Worm (Caenorhabditis elegans) whole organism, L4 larva: ENCODE results near the gene B0478.3.

Experiments used
- F37D6.2 ChIP-seq: sonication (generic microtip); optimal IDR thresholded peaks from 2 replicates; lab custom pipeline; 2016; ENCODE audit warnings: mild to moderate bottlenecking, missing genetic modification characterization, missing compliant biosample characterization
- T20F7.1 ChIP-seq: fragments of 200-800 bp; sonication (Bioruptor generic); optimal IDR thresholded peaks from 2 replicates; lab custom pipeline; 2018; ENCODE audit warnings: mild to moderate bottlenecking, missing genetic modification characterization, missing compliant biosample characterization
- Y105C5A.15 ChIP-seq: fragments of 200-800 bp; sonication (Bioruptor generic); IDR thresholded peaks from 2 replicates; pipeline ENCODE4 v1.3.6; 2022; ENCODE audit warnings: missing genetic modification characterization, missing compliant biosample characterization
- aha-1 ChIP-seq: fragments of 150-350 bp; peaks from one replicate; lab custom pipeline; 2014; ENCODE audit warnings: missing biosample characterization, missing genetic modification characterization
- aly-2 ChIP-seq: sonication (generic microtip); optimal IDR thresholded peaks from 2 replicates; lab custom pipeline; 2018; ENCODE audit warnings: missing biosample characterization, missing genetic modification characterization
- ceh-32 ChIP-seq: sonication (generic microtip); optimal IDR thresholded peaks from 2 replicates; lab custom pipeline; 2016; ENCODE audit warnings: mild to moderate bottlenecking, missing genetic modification characterization, missing compliant biosample characterization; ENCODE audit not compliant: poor library complexity
- ceh-44 ChIP-seq: fragments of 200-800 bp; sonication (Bioruptor generic); IDR thresholded peaks from 2 replicates; pipeline ENCODE4 v1.3.6; 2022; ENCODE audit warnings: missing genetic modification reagents, missing genetic modification characterization, missing compliant biosample characterization
- ceh-62 ChIP-seq: sonication (generic microtip); optimal IDR thresholded peaks from 2 replicates; lab custom pipeline; 2017; ENCODE audit warnings: missing biosample characterization, missing genetic modification characterization
- cey-2 ChIP-seq: sonication (generic microtip); optimal IDR thresholded peaks from 3 replicates; lab custom pipeline; 2017; ENCODE audit warnings: missing genetic modification characterization, mild to moderate bottlenecking, missing compliant biosample characterization, antibody characterized with exemption, borderline replicate concordance; ENCODE audit not compliant: insufficient read depth
- ctbp-1 ChIP-seq: fragments of 200-800 bp; sonication (Bioruptor generic); IDR thresholded peaks from 2 replicates; pipeline ENCODE4 v1.3.6; 2022; ENCODE audit warnings: missing genetic modification reagents, missing genetic modification characterization, missing compliant biosample characterization
- daf-16 ChIP-seq, 3 experiments: sonication (generic microtip); optimal IDR thresholded peaks; 2 replicates each; lab custom pipeline; 2016 to 2017; ENCODE audit warnings: missing genetic modification characterization in 3 of 3, missing genetic modification reagents in 3 of 3, mild to moderate bottlenecking in 2 of 3, missing compliant biosample characterization in 2 of 3, missing biosample characterization in 1 of 3, moderate library complexity in 1 of 3
- dmd-6 ChIP-seq: fragments of 200-800 bp; sonication (Bioruptor generic); IDR thresholded peaks from 2 replicates; pipeline ENCODE4 v1.3.6; 2022; ENCODE audit warnings: missing genetic modification reagents, missing genetic modification characterization, missing compliant biosample characterization
- dmd-8 ChIP-seq: fragments of 200-800 bp; sonication (Bioruptor generic); IDR thresholded peaks from 2 replicates; pipeline ENCODE4 v1.3.6; 2022; ENCODE audit warnings: missing genetic modification characterization, missing compliant biosample characterization
- dmd-9 ChIP-seq: fragments of 200-800 bp; sonication (Bioruptor generic); IDR thresholded peaks from 2 replicates; pipeline ENCODE4 v1.3.6; 2022; ENCODE audit warnings: missing genetic modification reagents, missing genetic modification characterization, missing compliant biosample characterization
- duxl-1 ChIP-seq: sonication (generic microtip); optimal IDR thresholded peaks from 2 replicates; lab custom pipeline; 2016; ENCODE audit warnings: mild to moderate bottlenecking, missing genetic modification characterization, moderate library complexity, missing compliant biosample characterization; ENCODE audit not compliant: poor library complexity
- fkh-10 ChIP-seq: fragments of 150-350 bp; optimal IDR thresholded peaks from 2 replicates; lab custom pipeline; 2014; ENCODE audit warnings: missing biosample characterization, missing genetic modification reagents, missing genetic modification characterization
- jun-1 ChIP-seq: fragments of 150-350 bp; optimal IDR thresholded peaks from 2 replicates; lab custom pipeline; 2014; ENCODE audit warnings: missing biosample characterization, missing genetic modification reagents, missing genetic modification characterization
- lin-15B ChIP-seq: fragments of 150-350 bp; sonication (generic microtip); optimal IDR thresholded peaks from 3 replicates; lab custom pipeline; 2014; ENCODE audit warnings: missing biosample characterization, missing genetic modification characterization
- lin-29 ChIP-seq: fragments of 200-800 bp; sonication (Bioruptor generic); IDR thresholded peaks from 2 replicates; pipeline ENCODE4 v1.3.6; 2022; ENCODE audit warnings: missing genetic modification reagents, missing genetic modification characterization, missing compliant biosample characterization
- lsy-2 ChIP-seq, 2 experiments: fragments of 150-350 bp in 1 of 2; sonication (generic microtip) in 1 of 2; optimal IDR thresholded peaks; 2 replicates each; lab custom pipeline; 2014 to 2017; ENCODE audit warnings: missing biosample characterization in 2 of 2, missing genetic modification characterization in 2 of 2
- mdl-1 ChIP-seq, 2 experiments: fragments of 150-350 bp in 1 of 2; sonication (generic microtip) in 1 of 2; optimal IDR thresholded peaks; 2 replicates each; lab custom pipeline; 2014 to 2017; ENCODE audit warnings: missing biosample characterization in 2 of 2, missing genetic modification characterization in 2 of 2
- mep-1 ChIP-seq: fragments of 150-350 bp; sonication (generic microtip); optimal IDR thresholded peaks from 3 replicates; lab custom pipeline; 2014; ENCODE audit warnings: missing biosample characterization, missing genetic modification characterization
- mes-2 ChIP-seq: sonication (generic microtip); optimal IDR thresholded peaks from 2 replicates; lab custom pipeline; 2016; ENCODE audit warnings: missing genotype, mild to moderate bottlenecking, missing genetic modification characterization, missing compliant biosample characterization; ENCODE audit not compliant: poor library complexity, severe bottlenecking
- mxl-2 ChIP-seq: fragments of 200-800 bp; sonication (Bioruptor generic); conservative IDR thresholded peaks from 2 replicates; pipeline ENCODE4 v1.3.6; 2022; ENCODE audit warnings: missing genetic modification reagents, missing genetic modification characterization, missing compliant biosample characterization
- nhr-10 ChIP-seq: fragments of 150-350 bp; optimal IDR thresholded peaks from 2 replicates; lab custom pipeline; 2014; ENCODE audit warnings: missing biosample characterization, missing genetic modification characterization
- nhr-11 ChIP-seq: fragments of 150-350 bp; optimal IDR thresholded peaks from 2 replicates; lab custom pipeline; 2014; ENCODE audit warnings: missing biosample characterization, missing genetic modification characterization
- nhr-111 ChIP-seq: fragments of 200-800 bp; sonication (Bioruptor generic); optimal IDR thresholded peaks from 2 replicates; lab custom pipeline; 2018; ENCODE audit warnings: mild to moderate bottlenecking, missing genetic modification characterization, missing compliant biosample characterization
- nhr-25 ChIP-seq: sonication (generic microtip); optimal IDR thresholded peaks from 2 replicates; lab custom pipeline; 2017; ENCODE audit warnings: missing genetic modification characterization, mild to moderate bottlenecking, missing compliant biosample characterization, antibody characterized with exemption, moderate library complexity, borderline replicate concordance; ENCODE audit not compliant: insufficient read depth
- nhr-28 ChIP-seq: fragments of 150-350 bp; optimal IDR thresholded peaks from 2 replicates; lab custom pipeline; 2014; ENCODE audit warnings: missing biosample characterization, missing genetic modification characterization
- nhr-6 ChIP-seq: fragments of 150-350 bp; optimal IDR thresholded peaks from 2 replicates; lab custom pipeline; 2014; ENCODE audit warnings: missing biosample characterization, missing genetic modification characterization
- rbr-2 ChIP-seq: sonication (generic microtip); optimal IDR thresholded peaks from 2 replicates; lab custom pipeline; 2016; ENCODE audit warnings: missing genotype, missing genetic modification characterization, missing compliant biosample characterization
- set-16 ChIP-seq: fragments of 200-800 bp; sonication (Bioruptor generic); IDR thresholded peaks from 2 replicates; pipeline ENCODE4 v1.3.6; 2022; ENCODE audit warnings: missing genetic modification reagents, missing genetic modification characterization, missing compliant biosample characterization
- skn-1 ChIP-seq: fragments of 150-350 bp; optimal IDR thresholded peaks from 2 replicates; lab custom pipeline; 2014; ENCODE audit warnings: missing biosample characterization, missing genetic modification characterization
- spr-1 ChIP-seq: sonication (generic microtip); optimal IDR thresholded peaks from 2 replicates; lab custom pipeline; 2016; ENCODE audit warnings: mild to moderate bottlenecking, missing genetic modification characterization, missing compliant biosample characterization
- unc-130 ChIP-seq: sonication (generic microtip); optimal IDR thresholded peaks from 2 replicates; lab custom pipeline; 2016; ENCODE audit warnings: missing genetic modification reagents, missing genetic modification characterization, missing compliant biosample characterization
- unc-39 ChIP-seq: sonication (generic microtip); optimal IDR thresholded peaks from 2 replicates; lab custom pipeline; 2017; ENCODE audit warnings: missing biosample characterization, missing genetic modification characterization
- vab-7 ChIP-seq: fragments of 200-800 bp; sonication (Bioruptor generic); IDR thresholded peaks from 2 replicates; pipeline ENCODE4 v1.3.6; 2022; ENCODE audit warnings: missing genetic modification reagents, missing genetic modification characterization, missing compliant biosample characterization
- zfp-3 ChIP-seq: fragments of 200-800 bp; sonication (Bioruptor generic); conservative IDR thresholded peaks from 2 replicates; pipeline ENCODE4 v1.3.6; 2022; ENCODE audit warnings: missing genetic modification reagents, missing genetic modification characterization, missing compliant biosample characterization
- zip-2 ChIP-seq: fragments of 150-350 bp; optimal IDR thresholded peaks from 2 replicates; lab custom pipeline; 2014; ENCODE audit warnings: missing biosample characterization, missing genetic modification characterization

Gene B0478.3

DNA sequence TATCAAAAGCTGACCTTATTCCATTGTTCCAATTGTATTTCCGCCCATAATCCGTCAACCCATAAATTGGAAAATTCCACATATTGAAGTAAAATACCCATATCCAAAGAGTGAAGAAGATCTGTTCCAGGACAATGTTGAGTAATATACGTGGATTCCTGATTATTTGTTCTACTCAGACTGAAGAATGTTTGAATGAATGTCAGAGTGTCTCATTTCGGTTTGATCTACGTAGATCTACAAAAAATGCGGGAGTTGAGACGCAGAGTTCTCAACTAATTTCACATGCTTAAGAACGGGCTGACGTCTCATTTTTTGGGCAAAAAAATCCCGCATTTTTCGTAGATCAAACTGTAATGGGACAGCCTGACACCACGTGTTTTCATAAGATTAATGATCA, 8.0 kb upstream of the B0478.3 start, which contains the start of gene nhr-249:
TSS of gene nhr-249 (minus strand) at position 101 of the 400 bp plus-strand sequence.
- TF ChIP-seq unc-39 (tag; lab: Kevin White, UChicago) = no peak

DNA sequence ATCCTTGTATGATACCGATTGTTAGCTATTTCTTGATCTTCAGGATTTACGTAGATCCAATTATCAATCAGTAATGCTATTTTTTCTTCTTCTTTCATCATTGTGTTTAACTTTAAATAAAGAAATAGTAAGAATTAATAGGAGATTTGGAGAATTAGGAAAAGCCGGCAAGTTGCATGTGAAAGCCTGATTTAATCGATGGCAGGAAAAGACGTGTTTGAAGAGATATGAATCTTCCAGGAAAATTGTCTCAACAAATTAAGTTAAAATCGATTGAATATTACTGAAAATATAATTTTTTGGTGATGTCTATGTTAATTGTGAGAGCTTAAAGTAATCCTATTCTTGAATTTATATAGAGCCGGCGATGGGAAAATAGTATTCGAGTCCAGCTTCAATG, 6.8 kb upstream of the B0478.3 start, which contains the start of gene ZK381.62:
TSS of gene ZK381.62 (minus strand) at position 101 of the 400 bp plus-strand sequence.
- TF ChIP-seq aha-1 (tag; lab: Kevin White, UChicago) = peak; percentile 33
- TF ChIP-seq duxl-1 (tag; lab: Kevin White, UChicago) = no peak
- TF ChIP-seq ceh-44 (GFP tag; lab: Robert Waterston, UW) = no peak
- TF ChIP-seq, all 104 proteins: peak for 1

DNA sequence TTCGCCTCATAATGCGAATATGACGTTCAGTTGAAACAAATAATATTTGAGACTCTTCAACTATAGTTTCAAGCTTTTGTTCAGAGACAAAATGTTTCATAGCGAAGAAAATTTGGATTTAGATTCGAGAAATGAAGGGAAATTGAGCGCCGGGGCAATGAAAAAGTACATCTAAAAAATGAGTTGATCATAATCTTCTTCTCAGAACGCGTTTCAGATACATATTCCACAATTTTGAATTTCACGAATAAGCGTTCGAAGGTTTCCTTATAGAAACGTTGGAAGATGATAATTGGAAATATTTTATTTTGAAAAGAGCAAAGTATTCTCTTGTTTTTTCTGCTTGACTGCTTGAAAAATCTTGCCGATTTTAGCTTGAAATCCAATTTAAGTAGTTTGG, 5.9 kb upstream of the B0478.3 start, which contains the start of gene ZK381.8:
TSS of gene ZK381.8 (minus strand) at position 101 of the 400 bp plus-strand sequence.
- TF ChIP-seq daf-16 (GFP tag; optimal IDR thresholded peaks at IDR 0.05; lab: Kevin White, UChicago) (no peak), daf-16 (tag; optimal IDR thresholded peaks at IDR 0.05; lab: Kevin White, UChicago) (no peak), ceh-44 (GFP tag; lab: Robert Waterston, UW) (no peak), cey-2 (tag; lab: Kevin White, UChicago) (no peak), nhr-25 (tag; lab: Kevin White, UChicago) (no peak), mep-1 (no peak), spr-1 (tag; lab: Kevin White, UChicago) (no peak), T20F7.1 (GFP tag; lab: Kevin White, UChicago) (no peak), nhr-11 (tag; lab: Kevin White, UChicago) (no peak), unc-130 (GFP tag; lab: Kevin White, UChicago) (no peak), dmd-8 (GFP tag; lab: Robert Waterston, UW) (no peak), jun-1 (tag; lab: Kevin White, UChicago) (no peak), aly-2 (tag; lab: Kevin White, UChicago) (no peak), mes-2 (tag; lab: Kevin White, UChicago) (no peak), rbr-2 (tag; lab: Kevin White, UChicago) (no peak), nhr-111 (GFP tag; lab: Kevin White, UChicago) (no peak), set-16 (GFP tag; lab: Robert Waterston, UW) (no peak), F37D6.2 (no peak)

DNA sequence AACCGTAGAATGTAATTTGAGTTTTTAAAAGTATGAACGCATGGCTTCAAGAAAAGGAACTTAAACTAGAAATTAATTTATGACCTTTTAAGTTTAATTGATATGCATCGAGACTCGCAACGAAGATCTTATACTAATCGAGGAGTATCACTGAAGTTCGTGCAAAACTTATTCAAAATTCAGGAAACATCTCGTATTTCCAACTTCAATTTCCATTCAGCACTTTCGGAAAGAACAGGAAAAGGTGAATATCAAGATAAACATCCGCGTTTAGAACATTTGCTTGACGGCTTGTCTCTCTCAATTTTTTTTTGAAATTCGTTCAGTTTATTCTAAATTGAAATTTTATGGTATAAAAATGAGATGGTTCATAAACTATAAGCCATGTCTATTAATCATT, 784 bp upstream of the B0478.3 start, which contains the start of gene ZK381.2:
TSS of gene ZK381.2 (plus strand) at position 301 of the 400 bp plus-strand sequence.
- TF ChIP-seq nhr-10 (no peak), mdl-1 (tag; optimal IDR thresholded peaks at IDR 0.05; lab: Kevin White, UChicago) (no peak), ceh-32 (tag; lab: Kevin White, UChicago) (no peak), vab-7 (GFP tag; lab: Robert Waterston, UW) (no peak), lin-29 (GFP tag; lab: Robert Waterston, UW) (no peak)

DNA sequence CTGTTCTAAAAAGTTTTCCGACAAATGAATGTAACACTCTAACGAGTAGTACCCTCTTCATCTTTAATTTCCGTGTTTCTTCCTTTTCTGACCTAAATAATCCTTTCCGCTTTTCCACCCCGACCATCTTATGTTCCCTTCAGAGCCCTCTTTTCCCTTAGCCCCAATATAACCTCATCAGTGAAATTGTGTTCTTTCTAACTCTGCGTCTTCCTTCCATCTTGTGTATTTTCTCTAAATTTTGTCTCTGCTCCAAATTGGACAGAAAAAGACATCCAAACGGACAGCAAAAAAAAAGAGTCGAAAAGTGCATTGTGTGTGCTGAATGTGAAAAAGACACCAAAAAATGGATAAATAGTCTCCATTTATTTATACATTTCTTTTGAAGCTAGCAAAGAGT, 4.9 kb downstream of the B0478.3 start:
- TF ChIP-seq lsy-2 (tag; optimal IDR thresholded peaks at IDR 0.05; lab: Kevin White, UChicago) (peak in 1 of 2 experiments; percentile 9), dmd-8 (GFP tag; lab: Robert Waterston, UW) (no peak), dmd-6 (GFP tag; lab: Robert Waterston, UW) (no peak), dmd-9 (GFP tag; lab: Robert Waterston, UW) (no peak), skn-1 (no peak), zip-2 (tag; lab: Kevin White, UChicago) (no peak), nhr-6 (tag; lab: Kevin White, UChicago) (no peak), mxl-2 (GFP tag; lab: Robert Waterston, UW) (no peak), ctbp-1 (0 out of 2 replicates have a peak, but pooled peaks have one; percentile 29), mep-1 (no peak), ceh-62 (tag; lab: Kevin White, UChicago) (no peak), nhr-28 (tag; lab: Kevin White, UChicago) (no peak), lin-15B (tag; lab: Kevin White, UChicago) (no peak), Y105C5A.15 (GFP tag; lab: Robert Waterston, UW) (no peak), zfp-3 (no peak), fkh-10 (no peak)
